Worm (Caenorhabditis elegans): ENCODE data around the gene K11D12.8.

DNA sequence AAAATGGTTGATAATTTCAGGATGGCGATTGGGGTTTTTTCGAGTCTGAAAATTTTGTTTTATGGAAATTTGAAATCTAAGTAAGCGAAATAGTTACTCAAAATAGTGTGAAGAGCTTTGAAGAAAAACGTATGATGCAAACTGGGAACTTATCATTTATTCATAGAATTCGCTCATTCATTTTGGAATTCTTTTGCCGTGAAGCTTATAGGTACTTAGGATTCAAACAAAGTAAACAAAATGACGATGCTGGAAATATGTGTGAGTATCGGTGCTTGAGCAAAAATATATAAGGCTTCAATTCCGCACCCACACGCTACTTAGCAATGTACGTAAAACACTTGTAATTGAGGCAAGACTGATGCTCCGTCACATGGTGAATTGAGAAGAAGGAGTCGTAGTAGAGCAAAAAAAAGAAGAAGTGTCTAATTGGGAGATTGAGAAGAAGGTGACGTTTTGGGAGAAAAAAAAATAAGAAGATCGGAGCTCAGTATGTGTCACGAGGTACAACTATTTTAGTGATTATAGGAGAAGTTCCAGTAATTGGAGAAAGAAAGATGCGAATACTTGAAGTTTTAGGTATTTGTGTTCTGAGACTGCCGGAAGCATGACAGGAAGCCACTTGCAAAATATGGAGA is 48.8 kb upstream of the K11D12.8 start, which contains the start of gene glb-32:
- TF ChIP-seq ama-1 (optimal IDR thresholded peaks at IDR 0.05), result no peak
- TF ChIP-seq scrt-1 (GFP tag; IDR thresholded peaks at IDR 0.05), result no peak
- no peak for TF ChIP-seq ets-7 (tag; optimal IDR thresholded peaks at IDR 0.05)

Data from whole organism, early embryonic.